Worm (Caenorhabditis elegans): Measurements from ENCODE around the gene F15H10.5.
A peak's percentile ranks its signal among the peaks of the same experiment; 100 is the strongest.

F15H10.5 gene

ce11 chrV:10379293-10379692, 39.6 kb downstream of the F15H10.5 start, which contains the start of gene AC3.12:
TSS of gene AC3.12 (minus strand) at chrV:10379393.
- no peak for TF ChIP-seq ceh-58 (GFP tag; IDR thresholded peaks at IDR 0.05)
- no peak for TF ChIP-seq F57C9.4 (tag; optimal IDR thresholded peaks at IDR 0.05)
- TF ChIP-seq somi-1 (GFP tag; optimal IDR thresholded peaks at IDR 0.05) = no peak
- no peak for TF ChIP-seq madf-3 (GFP tag; IDR thresholded peaks at IDR 0.05)
- no peak for TF ChIP-seq ztf-18 (tag; optimal IDR thresholded peaks at IDR 0.05)
- TF ChIP-seq tbx-9 (tag; optimal IDR thresholded peaks at IDR 0.05; ENCODE audit: borderline replicate concordance) = no peak

DNA sequence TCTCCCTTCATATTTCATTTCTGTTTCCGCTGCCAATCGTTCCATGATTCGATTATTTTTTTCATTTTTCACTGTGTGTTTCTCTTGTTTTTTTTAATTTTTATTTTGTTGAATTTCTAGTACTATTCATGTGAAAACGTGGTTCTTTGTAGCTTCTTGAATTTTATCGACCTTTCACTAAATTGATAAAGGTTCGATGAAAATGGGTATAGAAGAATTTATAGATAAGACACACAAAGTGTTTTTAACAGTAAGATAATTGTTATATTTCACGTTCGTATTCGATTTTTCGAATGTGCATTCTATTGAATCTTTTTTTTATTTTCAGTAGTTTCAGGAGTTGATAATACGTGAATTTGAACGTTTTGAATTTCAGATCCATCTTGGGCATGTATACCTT, 46.9 kb downstream of the F15H10.5 start, which contains the start of gene ugt-49:
ugt-49 (plus strand) TSS at position 371 of the 400 bp plus-strand sequence.
- TF ChIP-seq xnd-1 (tag; optimal IDR thresholded peaks at IDR 0.05) (no peak), atf-7 (tag; optimal IDR thresholded peaks at IDR 0.05) (no peak), F37B4.10 (GFP tag; IDR thresholded peaks at IDR 0.05) (no peak), madf-10 (tag; optimal IDR thresholded peaks at IDR 0.05) (no peak), nhr-27 (tag; optimal IDR thresholded peaks at IDR 0.05) (no peak), attf-5 (GFP tag; optimal IDR thresholded peaks at IDR 0.05) (no peak), madf-3 (GFP tag; IDR thresholded peaks at IDR 0.05) (no peak), nhr-120 (GFP tag; IDR thresholded peaks at IDR 0.05) (no peak), B0336.3 (GFP tag; IDR thresholded peaks at IDR 0.05) (no peak), C06A6.2 (GFP tag; conservative IDR thresholded peaks at IDR 0.05) (no peak), egl-18 (GFP tag; IDR thresholded peaks at IDR 0.05) (no peak), gei-17 (GFP tag; optimal IDR thresholded peaks at IDR 0.05) (no peak), hlh-12 (tag; optimal IDR thresholded peaks at IDR 0.05) (no peak), ztf-25 (GFP tag; IDR thresholded peaks at IDR 0.05) (no peak), pha-4 (tag; optimal IDR thresholded peaks at IDR 0.05) (no peak), mcd-1 (GFP tag; IDR thresholded peaks at IDR 0.05) (no peak)

DNA sequence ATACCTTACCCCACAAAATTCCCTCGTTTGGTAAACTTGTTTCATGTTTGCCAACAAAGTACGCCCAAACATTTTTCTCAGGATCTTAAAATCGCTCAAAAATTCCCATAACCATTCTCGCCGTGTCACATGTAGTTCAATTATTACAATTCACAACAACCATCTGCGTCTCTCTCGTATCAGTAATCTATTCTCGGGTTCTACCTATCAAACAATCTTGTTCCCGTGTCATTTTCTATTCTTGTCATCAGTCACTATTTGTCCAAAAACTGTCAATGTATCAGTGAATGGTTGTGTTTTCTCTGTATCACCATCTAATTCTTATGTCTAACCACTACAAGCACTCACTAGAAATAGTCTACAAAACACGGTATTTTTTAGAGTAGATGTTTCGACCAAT, 47.7 kb downstream of the F15H10.5 start:
- TF ChIP-seq chd-7 (tag; optimal IDR thresholded peaks at IDR 0.05) (peak; percentile 28), ets-4 (GFP tag; optimal IDR thresholded peaks at IDR 0.05) (peak; percentile 8), hlh-26 (GFP tag; conservative IDR thresholded peaks at IDR 0.05) (no peak), lin-54 (GFP tag; optimal IDR thresholded peaks at IDR 0.05) (peak; percentile 28), pbrm-1 (GFP tag; IDR thresholded peaks at IDR 0.05) (0 out of 2 replicates have a peak, but pooled peaks have one; percentile 9), nhr-80 (tag; optimal IDR thresholded peaks at IDR 0.05) (peak; percentile 92), F37B4.10 (GFP tag; IDR thresholded peaks at IDR 0.05) (0 out of 2 replicates have a peak, but pooled peaks have one; percentile 33), let-526 (GFP tag; IDR thresholded peaks at IDR 0.05) (0 out of 2 replicates have a peak, but pooled peaks have one; percentile 32), atf-7 (tag; optimal IDR thresholded peaks at IDR 0.05) (peak; percentile 4), tlf-1 (GFP tag; optimal IDR thresholded peaks at IDR 0.05) (peak; percentile 28), madf-10 (tag; optimal IDR thresholded peaks at IDR 0.05) (peak; percentile 3), lin-40 (tag; optimal IDR thresholded peaks at IDR 0.05) (peak; percentile 35), sea-2 (GFP tag; IDR thresholded peaks at IDR 0.05) (no peak), let-607 (tag; optimal IDR thresholded peaks at IDR 0.05) (peak; percentile 93 to 94), mes-4 (tag; optimal IDR thresholded peaks at IDR 0.05) (no peak), hmg-1.2 (GFP tag; IDR thresholded peaks at IDR 0.05) (peak; percentile 67), unc-62 (GFP tag; optimal IDR thresholded peaks at IDR 0.05) (peak; percentile 82), F55B11.4 (tag; optimal IDR thresholded peaks at IDR 0.05; ENCODE audit: borderline replicate concordance, insufficient read depth) (no peak), tbp1 (GFP tag; optimal IDR thresholded peaks at IDR 0.05) (peak; percentile 30)
